Worm (Caenorhabditis elegans): ENCODE results near the gene W06G6.11.

- TF ChIP-seq elt-2 (tag; optimal IDR thresholded peaks at IDR 0.05): peak; percentile 11
- TF ChIP-seq fos-1 (tag; optimal IDR thresholded peaks at IDR 0.05): no peak
- TF ChIP-seq nhr-237 (tag; optimal IDR thresholded peaks at IDR 0.05): no peak
- TF ChIP-seq zag-1 (tag; optimal IDR thresholded peaks at IDR 0.05): no peak
- no peak for TF ChIP-seq nhr-76 (tag; optimal IDR thresholded peaks at IDR 0.05)
- no peak for TF ChIP-seq nhr-28 (tag; optimal IDR thresholded peaks at IDR 0.05)
- TF ChIP-seq lsy-12 (tag; optimal IDR thresholded peaks at IDR 0.05): no peak
Observed at ce11 chrV:16645201-16645940, 3.7 kb downstream of the W06G6.11 start, which contains the start of gene W06G6.17.
